Worm (Caenorhabditis elegans) whole organism, mixed stage, embryonic: ENCODE results near the gene srd-18.

Experiments used
- blmp-1 ChIP-seq: fragments of 150-350 bp; optimal IDR thresholded peaks from 2 replicates; lab custom pipeline; 2014; ENCODE audit warnings: missing biosample characterization, missing genetic modification characterization
- ceh-83 ChIP-seq: fragments of 200-800 bp; sonication (Bioruptor generic); optimal IDR thresholded peaks from 2 replicates; lab custom pipeline; 2018; ENCODE audit warnings: mild to moderate bottlenecking, missing genetic modification characterization, missing compliant biosample characterization
- ces-1 ChIP-seq: fragments of 150-350 bp; optimal IDR thresholded peaks from 2 replicates; lab custom pipeline; 2014; ENCODE audit warnings: missing biosample characterization, missing genetic modification reagents, missing genetic modification characterization
- elt-3 ChIP-seq: fragments of 150-350 bp; optimal IDR thresholded peaks from 2 replicates; lab custom pipeline; 2014; ENCODE audit warnings: missing biosample characterization, missing genetic modification characterization
- hlh-1 ChIP-seq: fragments of 150-350 bp; optimal IDR thresholded peaks from 2 replicates; lab custom pipeline; 2014; ENCODE audit warnings: missing biosample characterization, missing genetic modification reagents, missing genetic modification characterization
- nhr-12 ChIP-seq: fragments of 150-350 bp; optimal IDR thresholded peaks from 2 replicates; lab custom pipeline; 2014; ENCODE audit warnings: missing biosample characterization, missing genetic modification characterization
- nhr-237 ChIP-seq: fragments of 150-350 bp; optimal IDR thresholded peaks from 2 replicates; lab custom pipeline; 2014; ENCODE audit warnings: missing biosample characterization, missing genetic modification characterization
- pha-4 ChIP-seq: fragments of 150-350 bp; optimal IDR thresholded peaks from 2 replicates; lab custom pipeline; 2018; ENCODE audit warnings: missing biosample characterization, missing genetic modification reagents, missing genetic modification characterization
- snpc-4 ChIP-seq: fragments of 150-350 bp; optimal IDR thresholded peaks from 2 replicates; lab custom pipeline; 2014; ENCODE audit warnings: missing biosample characterization, missing genetic modification characterization
- unc-39 ChIP-seq: fragments of 150-350 bp; optimal IDR thresholded peaks from 2 replicates; lab custom pipeline; 2014; ENCODE audit warnings: missing biosample characterization, missing genetic modification characterization

ce11 chrV:13389454-13389853 lies 37.2 kb downstream of the srd-18 start:
- TF ChIP-seq blmp-1 (tag; lab: Kevin White, UChicago): no peak
- no peak for TF ChIP-seq pha-4 (tag; lab: Kevin White, UChicago)
- TF ChIP-seq unc-39 (tag; lab: Kevin White, UChicago): no peak
- no peak for TF ChIP-seq hlh-1 (tag; lab: Kevin White, UChicago)
- no peak for TF ChIP-seq nhr-237 (tag; lab: Kevin White, UChicago)
- no peak for TF ChIP-seq nhr-12 (tag; lab: Kevin White, UChicago)
- TF ChIP-seq ces-1: no peak
- no peak for TF ChIP-seq snpc-4 (tag; lab: Kevin White, UChicago)
- TF ChIP-seq ceh-83 (GFP tag; lab: Kevin White, UChicago): no peak
- TF ChIP-seq elt-3: no peak
